Fruit fly (Drosophila melanogaster): ENCODE measurements around the gene ND-B22.
A peak's percentile ranks its signal among the peaks of the same experiment; 100 is the strongest.

Gene ND-B22

DNA sequence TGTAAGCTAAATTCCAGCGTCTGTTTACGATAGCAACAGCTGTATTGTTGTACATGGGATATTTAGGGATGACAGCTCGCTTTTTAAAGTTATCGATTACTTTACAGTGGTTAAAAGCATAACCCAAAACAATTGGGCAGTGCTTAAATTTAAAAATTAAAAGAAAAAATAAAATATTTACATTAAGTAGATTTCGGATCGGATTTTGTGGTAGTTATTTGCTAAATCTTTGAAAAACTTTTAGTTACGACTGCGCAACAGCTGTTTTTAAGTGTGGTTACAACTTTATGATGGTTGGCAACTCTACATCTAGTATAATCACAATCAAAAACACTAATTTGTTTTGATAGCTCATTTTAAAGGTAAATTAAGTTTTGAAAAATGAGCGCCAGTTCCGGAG is 16.3 kb upstream of the ND-B22 start, which contains the start of the genes Ing5 and CG7099 (continued):
- TF ChIP-seq lilli (GFP tag; optimal IDR thresholded peaks at IDR 0.05) (peak; percentile 98), Ssrp (tag; optimal IDR thresholded peaks at IDR 0.05) (peak; percentile 97), sug (tag; optimal IDR thresholded peaks at IDR 0.05) (peak; percentile 96), emc (GFP tag; optimal IDR thresholded peaks at IDR 0.05) (peak; percentile 84), Bgb (GFP tag; IDR thresholded peaks at IDR 0.05; ENCODE audit: partially characterized antibody) (peak; percentile 75), bsh (GFP tag; optimal IDR thresholded peaks at IDR 0.05) (peak; percentile 75 to 97), CG9932 (GFP tag; IDR thresholded peaks at IDR 0.05) (peak; percentile 99), Dip2 (GFP tag; IDR thresholded peaks at IDR 0.05) (peak; percentile 58; the same call in 1 of the 2 replicates), Six4 (GFP tag; optimal IDR thresholded peaks at IDR 0.05) (peak; percentile 93), lbe (GFP tag; optimal IDR thresholded peaks at IDR 0.05) (peak; percentile 95), hth (optimal IDR thresholded peaks at IDR 0.05) (no peak), pho (GFP tag; optimal IDR thresholded peaks at IDR 0.05) (peak; percentile 93), CG6854 (GFP tag; optimal IDR thresholded peaks at IDR 0.05) (peak; percentile 73), CG3995 (GFP tag; optimal IDR thresholded peaks at IDR 0.05) (peak; percentile 73), CG14667 (GFP tag; IDR thresholded peaks at IDR 0.05) (peak; percentile 95), CG2875 (GFP tag; optimal IDR thresholded peaks at IDR 0.05) (peak; percentile 88), D19B (GFP tag; optimal IDR thresholded peaks at IDR 0.05) (peak; percentile 83), Adf1 (GFP tag; IDR thresholded peaks at IDR 0.05) (peak; percentile 72), hbn (GFP tag; IDR thresholded peaks at IDR 0.05; ENCODE audit: partially characterized antibody) (peak; percentile 52; the same call in 1 of the 2 replicates), sens-2 (GFP tag; IDR thresholded peaks at IDR 0.05) (peak; percentile 92), E2f1 (GFP tag; IDR thresholded peaks at IDR 0.05) (peak; percentile 96), cwo (GFP tag; optimal IDR thresholded peaks at IDR 0.05) (peak; percentile 90), MESR4 (GFP tag; optimal IDR thresholded peaks at IDR 0.05) (peak; percentile 53), CG6791 (GFP tag; IDR thresholded peaks at IDR 0.05; ENCODE audit: partially characterized antibody) (peak; percentile 42; the same call in 2 of the 3 replicates), dysf (GFP tag; IDR thresholded peaks at IDR 0.05) (peak; percentile 96), danr (GFP tag; IDR thresholded peaks at IDR 0.05) (peak; percentile 90), corto (GFP tag; optimal IDR thresholded peaks at IDR 0.05) (peak; percentile 89), slbo (GFP tag; IDR thresholded peaks at IDR 0.05) (peak; percentile 99), CG6689 (GFP tag; IDR thresholded peaks at IDR 0.05) (peak; percentile 96), CG12071 (GFP tag; optimal IDR thresholded peaks at IDR 0.05) (no peak), da (GFP tag; optimal IDR thresholded peaks at IDR 0.05) (peak; percentile 83), CG6272 (GFP tag; IDR thresholded peaks at IDR 0.05) (peak; percentile 98), unpg (GFP tag; optimal IDR thresholded peaks at IDR 0.05) (peak; percentile 97), lmd (GFP tag; IDR thresholded peaks at IDR 0.05) (peak; percentile 96), dmrt99B (tag; optimal IDR thresholded peaks at IDR 0.05) (peak; percentile 93), CG7556 (GFP tag; optimal IDR thresholded peaks at IDR 0.05) (peak; percentile 92), pita (GFP tag; optimal IDR thresholded peaks at IDR 0.05) (no peak), CG12391 (tag; optimal IDR thresholded peaks at IDR 0.05) (peak; percentile 98), hb (GFP tag; IDR thresholded peaks at IDR 0.05; ENCODE audit: partially characterized antibody) (peak; percentile 76; the same call in 2 of the 3 replicates), mirr (GFP tag; optimal IDR thresholded peaks at IDR 0.05) (peak; percentile 91), fru (optimal IDR thresholded peaks at IDR 0.05) (no peak), schlank (tag; optimal IDR thresholded peaks at IDR 0.05) (peak; percentile 80), CG10147 (GFP tag; optimal IDR thresholded peaks at IDR 0.05) (peak; percentile 93), inv (GFP tag; IDR thresholded peaks at IDR 0.05; ENCODE audit: partially characterized antibody) (peak; percentile 56), gcm2 (GFP tag; optimal IDR thresholded peaks at IDR 0.05) (peak; percentile 91), CG15073 (GFP tag; optimal IDR thresholded peaks at IDR 0.05) (peak; percentile 81), HLHmδ (GFP tag; optimal IDR thresholded peaks at IDR 0.05) (no peak), peb (GFP tag; IDR thresholded peaks at IDR 0.05) (peak; percentile 94), CG11456 (GFP tag; IDR thresholded peaks at IDR 0.05) (peak; percentile 97), tna (GFP tag; IDR thresholded peaks at IDR 0.05; ENCODE audit: partially characterized antibody) (no peak), maf-S (GFP tag; optimal IDR thresholded peaks at IDR 0.05) (peak; percentile 91)

Measured in whole organism, embryonic.